Fruit fly (Drosophila melanogaster) S2 (cell line): ENCODE measurements around the gene CG12773.

ENCODE experiments used
- CG8478 ChIP-seq: fragments of >200 bp; optimal IDR thresholded peaks from 2 replicates; lab custom pipeline; 2018
- CTCF ChIP-seq, 2 experiments: fragments of >200 bp; optimal IDR thresholded peaks; 2 replicates each; lab custom pipeline; 2018

- TF ChIP-seq CG8478 (lab: Kevin White, UChicago) (no peak), CTCF (optimal IDR thresholded peaks at IDR 0.05; lab: Kevin White, UChicago) (no peak)
These were observed at the start of gene CG12773, which contains the start of gene CG11417 for dm6 chrX:1353322-1354212.
